Fruit fly (Drosophila melanogaster): ENCODE data around the gene CG15561.
A peak's percentile ranks its signal among the peaks of the same experiment; 100 is the strongest.

CG15561 gene

dm6 chr3R:31247281-31247995 is 31.7 kb upstream of the CG15561 start (continued):
- TF ChIP-seq croc (GFP tag; conservative IDR thresholded peaks at IDR 0.05) (peak; percentile 65; the same call in 2 of the 3 replicates), CG2116 (GFP tag; optimal IDR thresholded peaks at IDR 0.05) (no peak), CG8281 (tag; optimal IDR thresholded peaks at IDR 0.05) (peak; percentile 61), cwo (GFP tag; optimal IDR thresholded peaks at IDR 0.05) (peak; percentile 38), bcd (GFP tag; optimal IDR thresholded peaks at IDR 0.05) (peak; percentile 62), CG2199 (GFP tag; IDR thresholded peaks at IDR 0.05) (peak; percentile 72; the same call in 2 of the 3 replicates), vfl (GFP tag; optimal IDR thresholded peaks at IDR 0.05) (no peak), Sry-δ (GFP tag; optimal IDR thresholded peaks at IDR 0.05) (peak; percentile 20), ara (GFP tag; IDR thresholded peaks at IDR 0.05) (peak; percentile 78), phol (tag; optimal IDR thresholded peaks at IDR 0.05) (peak; percentile 82), fd3F (GFP tag; optimal IDR thresholded peaks at IDR 0.05) (peak; percentile 48), caup (GFP tag; optimal IDR thresholded peaks at IDR 0.05; ENCODE audit: severe bottlenecking) (peak; percentile 46), CG6689 (GFP tag; IDR thresholded peaks at IDR 0.05) (peak; percentile 81), Stat92E (GFP tag; optimal IDR thresholded peaks at IDR 0.05) (no peak), CG31224 (GFP tag; IDR thresholded peaks at IDR 0.05) (no peak), NC2β (GFP tag; optimal IDR thresholded peaks at IDR 0.05) (peak; percentile 27), CG10979 (tag; optimal IDR thresholded peaks at IDR 0.05) (peak; percentile 86), TFAM (GFP tag; optimal IDR thresholded peaks at IDR 0.05) (no peak), her (GFP tag; optimal IDR thresholded peaks at IDR 0.05) (peak; percentile 45), CG16863 (GFP tag; optimal IDR thresholded peaks at IDR 0.05) (peak; percentile 70), ewg (GFP tag; optimal IDR thresholded peaks at IDR 0.05) (peak; percentile 51), CG14014 (GFP tag; IDR thresholded peaks at IDR 0.05) (peak; percentile 78; the same call in 1 of the 2 replicates), z (GFP tag; IDR thresholded peaks at IDR 0.05) (no peak), CG2889 (GFP tag; IDR thresholded peaks at IDR 0.05) (peak; percentile 47; the same call in 1 of the 3 replicates), zfh2 (GFP tag; optimal IDR thresholded peaks at IDR 0.05) (no peak), Spps (tag; optimal IDR thresholded peaks at IDR 0.05) (peak; percentile 53), twi (tag; optimal IDR thresholded peaks at IDR 0.05) (peak; percentile 52), CG9932 (GFP tag; IDR thresholded peaks at IDR 0.05) (no peak), Lim3 (GFP tag; IDR thresholded peaks at IDR 0.05) (no peak), CG9609 (GFP tag; optimal IDR thresholded peaks at IDR 0.05) (peak; percentile 52), CG14965 (GFP tag; optimal IDR thresholded peaks at IDR 0.05; ENCODE audit: borderline replicate concordance) (no peak), CG6175 (GFP tag; IDR thresholded peaks at IDR 0.05) (no peak), cg (GFP tag; optimal IDR thresholded peaks at IDR 0.05) (no peak), da (GFP tag; optimal IDR thresholded peaks at IDR 0.05) (no peak), ssp (GFP tag; IDR thresholded peaks at IDR 0.05) (peak; percentile 70), Dref (GFP tag; IDR thresholded peaks at IDR 0.05) (no peak), CG13775 (GFP tag; optimal IDR thresholded peaks at IDR 0.05) (no peak), en (GFP tag; optimal IDR thresholded peaks at IDR 0.05) (peak; percentile 29), hbn (GFP tag; IDR thresholded peaks at IDR 0.05; ENCODE audit: partially characterized antibody) (no peak), CG8924 (tag; optimal IDR thresholded peaks at IDR 0.05) (peak; percentile 83), Gsc (GFP tag; IDR thresholded peaks at IDR 0.05) (peak; percentile 40; the same call in 1 of the 2 replicates), CG6654 (GFP tag; optimal IDR thresholded peaks at IDR 0.05) (peak; percentile 48), CG1603 (tag; optimal IDR thresholded peaks at IDR 0.05) (peak; percentile 84), jing (GFP tag; optimal IDR thresholded peaks at IDR 0.05) (peak; percentile 45), lbe (GFP tag; optimal IDR thresholded peaks at IDR 0.05) (no peak), org-1 (GFP tag; optimal IDR thresholded peaks at IDR 0.05) (peak; percentile 70), crc (GFP tag; optimal IDR thresholded peaks at IDR 0.05) (peak; percentile 17), Med (GFP tag) (peak; percentile 95), Dll (GFP tag; IDR thresholded peaks at IDR 0.05; ENCODE audit: partially characterized antibody) (no peak)
